Fruit fly (Drosophila melanogaster): ENCODE data around the gene mRpS18B.

Gene mRpS18B

dm6 chr2L:20082155-20082964 lies 14.7 kb downstream of the mRpS18B start:
- TF ChIP-seq psq (GFP tag; optimal IDR thresholded peaks at IDR 0.05) (peak; percentile 1), brk (GFP tag; optimal IDR thresholded peaks at IDR 0.05) (no peak)

- TF ChIP-seq OdsH (GFP tag; optimal IDR thresholded peaks at IDR 0.05) = no peak
- TF ChIP-seq Hnf4 (GFP tag; optimal IDR thresholded peaks at IDR 0.05) = no peak
- TF ChIP-seq psq (GFP tag; optimal IDR thresholded peaks at IDR 0.05) = no peak
- TF ChIP-seq Hr83 (GFP tag; optimal IDR thresholded peaks at IDR 0.05; ENCODE audit: poor library complexity, severe bottlenecking) = peak; percentile 8
- TF ChIP-seq sv (GFP tag; optimal IDR thresholded peaks at IDR 0.05) = no peak
Observed at dm6 chr2L:20080772-20081171, 16.3 kb downstream of the mRpS18B start.

- TF ChIP-seq Vsx2 (GFP tag; optimal IDR thresholded peaks at IDR 0.05; ENCODE audit: partially characterized antibody) (no peak), foxo (GFP tag; optimal IDR thresholded peaks at IDR 0.05) (peak in 1 of 2 experiments; percentile 38), h (GFP tag; optimal IDR thresholded peaks at IDR 0.05) (no peak), usp (GFP tag; optimal IDR thresholded peaks at IDR 0.05) (no peak), sv (GFP tag; optimal IDR thresholded peaks at IDR 0.05) (no peak), woc (GFP tag; optimal IDR thresholded peaks at IDR 0.05) (no peak), CG32264 (GFP tag; optimal IDR thresholded peaks at IDR 0.05) (no peak), CrebA (GFP tag; optimal IDR thresholded peaks at IDR 0.05; ENCODE audit: borderline replicate concordance) (no peak), OdsH (GFP tag; optimal IDR thresholded peaks at IDR 0.05) (peak; percentile 14), Jra (GFP tag; optimal IDR thresholded peaks at IDR 0.05) (no peak), rgr (GFP tag; optimal IDR thresholded peaks at IDR 0.05) (peak; percentile 17), Abd-B (GFP tag; optimal IDR thresholded peaks at IDR 0.05) (no peak), br (GFP tag; optimal IDR thresholded peaks at IDR 0.05) (peak; percentile 25), Mio (GFP tag; optimal IDR thresholded peaks at IDR 0.05) (no peak), pan (optimal IDR thresholded peaks at IDR 0.05) (no peak), tai (GFP tag; optimal IDR thresholded peaks at IDR 0.05) (no peak), Sp1 (GFP tag; optimal IDR thresholded peaks at IDR 0.05) (no peak), dl (GFP tag; optimal IDR thresholded peaks at IDR 0.05; ENCODE audit: insufficient read depth in 1 of 2, partially characterized antibody in 2 of 2) (no peak), Dif (GFP tag; optimal IDR thresholded peaks at IDR 0.05; ENCODE audit: partially characterized antibody) (no peak), fru (GFP tag; optimal IDR thresholded peaks at IDR 0.05) (peak; percentile 35), Rel (GFP tag; optimal IDR thresholded peaks at IDR 0.05) (no peak), Rel (tag; optimal IDR thresholded peaks at IDR 0.05) (peak; percentile 24), Myc (optimal IDR thresholded peaks at IDR 0.05) (no peak), Hr78 (GFP tag; optimal IDR thresholded peaks at IDR 0.05) (no peak), ey (GFP tag; optimal IDR thresholded peaks at IDR 0.05) (no peak), psq (GFP tag; optimal IDR thresholded peaks at IDR 0.05) (no peak)
Observed at dm6 chr2L:20078880-20079279, 18.2 kb downstream of the mRpS18B start.

- no peak for TF ChIP-seq N (GFP tag; optimal IDR thresholded peaks at IDR 0.05)
- TF ChIP-seq GATAd (GFP tag; optimal IDR thresholded peaks at IDR 0.05) = no peak
- no peak for TF ChIP-seq usp (GFP tag; optimal IDR thresholded peaks at IDR 0.05)
- no peak for TF ChIP-seq tai (GFP tag; optimal IDR thresholded peaks at IDR 0.05)
- no peak for TF ChIP-seq rgr (GFP tag; optimal IDR thresholded peaks at IDR 0.05)
- TF ChIP-seq pan (optimal IDR thresholded peaks at IDR 0.05) = no peak
- TF ChIP-seq Hr83 (GFP tag; optimal IDR thresholded peaks at IDR 0.05; ENCODE audit: poor library complexity, severe bottlenecking) = no peak
- TF ChIP-seq Hr78 (GFP tag; optimal IDR thresholded peaks at IDR 0.05) = no peak
- TF ChIP-seq sage (GFP tag; optimal IDR thresholded peaks at IDR 0.05) = peak; percentile 44
- no peak for TF ChIP-seq foxo (GFP tag; optimal IDR thresholded peaks at IDR 0.05)
- no peak for TF ChIP-seq lola (GFP tag; optimal IDR thresholded peaks at IDR 0.05)
- peak; percentile 28 for TF ChIP-seq h (GFP tag; optimal IDR thresholded peaks at IDR 0.05)
- TF ChIP-seq psq (GFP tag; optimal IDR thresholded peaks at IDR 0.05) = no peak
- TF ChIP-seq sv (GFP tag; optimal IDR thresholded peaks at IDR 0.05) = no peak
- peak; percentile 9 for TF ChIP-seq Rel (GFP tag; optimal IDR thresholded peaks at IDR 0.05)
- TF ChIP-seq Rel (tag; optimal IDR thresholded peaks at IDR 0.05) = peak; percentile 70
- TF ChIP-seq br (GFP tag; optimal IDR thresholded peaks at IDR 0.05) = no peak
- TF ChIP-seq Hnf4 (GFP tag; optimal IDR thresholded peaks at IDR 0.05) = no peak
- no peak for TF ChIP-seq jim (GFP tag; optimal IDR thresholded peaks at IDR 0.05)
- no peak for TF ChIP-seq OdsH (GFP tag; optimal IDR thresholded peaks at IDR 0.05)
- no peak for TF ChIP-seq Abd-B (GFP tag; optimal IDR thresholded peaks at IDR 0.05)
- TF ChIP-seq Jra (GFP tag; optimal IDR thresholded peaks at IDR 0.05) = no peak
- TF ChIP-seq Vsx2 (GFP tag; optimal IDR thresholded peaks at IDR 0.05; ENCODE audit: partially characterized antibody) = no peak
- no peak for TF ChIP-seq dmrt93B (GFP tag; optimal IDR thresholded peaks at IDR 0.05)
- no peak for TF ChIP-seq Dif (GFP tag; optimal IDR thresholded peaks at IDR 0.05; ENCODE audit: partially characterized antibody)
- no peak for TF ChIP-seq Mio (GFP tag; optimal IDR thresholded peaks at IDR 0.05)
- TF ChIP-seq Dfd (GFP tag; optimal IDR thresholded peaks at IDR 0.05) = no peak
- no peak for TF ChIP-seq HLH106 (tag; optimal IDR thresholded peaks at IDR 0.05)
- no peak for TF ChIP-seq woc (GFP tag; optimal IDR thresholded peaks at IDR 0.05)
- TF ChIP-seq Sp1 (GFP tag; optimal IDR thresholded peaks at IDR 0.05) = no peak
- no peak for TF ChIP-seq Myc (optimal IDR thresholded peaks at IDR 0.05)
- no peak for TF ChIP-seq CG9705 (GFP tag; optimal IDR thresholded peaks at IDR 0.05)
Observed at dm6 chr2L:20077423-20078401, 19.3 kb downstream of the mRpS18B start.

Data from whole organism, wandering third instar larva.